Fruit fly (Drosophila melanogaster) whole organism, pupa: ENCODE measurements around the gene CG15742.

Experiments used
- CG10348 ChIP-seq: fragments of 200-800 bp; sonication (Bioruptor generic); IDR thresholded peaks from 2 replicates; pipeline ENCODE4 v1.3.6; 2022; ENCODE audit warnings: missing biosample characterization, missing genetic modification characterization
- CG12605 ChIP-seq: fragments of 200-800 bp; sonication (Bioruptor generic); IDR thresholded peaks from 2 replicates; pipeline ENCODE4 v1.3.6; 2022; ENCODE audit warnings: missing biosample characterization, missing genetic modification characterization
- CG13204 ChIP-seq: fragments of 200-800 bp; sonication (Bioruptor generic); optimal IDR thresholded peaks from 2 replicates; lab custom pipeline; 2018; ENCODE audit warnings: missing biosample characterization, mild to moderate bottlenecking, missing genetic modification characterization, moderate library complexity
- CG14655 ChIP-seq: fragments of 200-800 bp; sonication (Bioruptor generic); optimal IDR thresholded peaks from 3 replicates; lab custom pipeline; 2017; ENCODE audit warnings: mild to moderate bottlenecking, missing biosample characterization, missing genetic modification reagents, missing genetic modification characterization
- CG15710 ChIP-seq: fragments of 200-800 bp; sonication (Bioruptor generic); optimal IDR thresholded peaks from 2 replicates; lab custom pipeline; 2018; ENCODE audit warnings: missing biosample characterization, mild to moderate bottlenecking, missing genetic modification characterization, moderate library complexity
- CG17806 ChIP-seq: fragments of 200-800 bp; sonication (Bioruptor generic); optimal IDR thresholded peaks from 2 replicates; lab custom pipeline; 2018; ENCODE audit warnings: missing biosample characterization, mild to moderate bottlenecking, missing genetic modification characterization, moderate library complexity
- CG32121 ChIP-seq: fragments of 200-800 bp; sonication (Bioruptor generic); IDR thresholded peaks from 2 replicates; pipeline ENCODE4 v1.3.6; 2022; ENCODE audit warnings: missing biosample characterization, missing genetic modification characterization
- CG34367 ChIP-seq: fragments of 200-800 bp; sonication (Bioruptor generic); optimal IDR thresholded peaks from 2 replicates; lab custom pipeline; 2018; ENCODE audit warnings: missing biosample characterization, mild to moderate bottlenecking, missing genetic modification characterization
- CG4496 ChIP-seq: fragments of 200-800 bp; sonication (Bioruptor generic); IDR thresholded peaks from 3 replicates; pipeline ENCODE4 v1.3.6; 2022; ENCODE audit warnings: missing biosample characterization, missing genetic modification characterization
- CG8159 ChIP-seq: fragments of 200-800 bp; sonication (Bioruptor generic); optimal IDR thresholded peaks from 3 replicates; lab custom pipeline; 2018; ENCODE audit warnings: missing biosample characterization, mild to moderate bottlenecking, missing genetic modification characterization, moderate library complexity
- CG8301 ChIP-seq: fragments of 200-800 bp; sonication (Bioruptor generic); optimal IDR thresholded peaks from 2 replicates; lab custom pipeline; 2018; ENCODE audit warnings: missing biosample characterization, mild to moderate bottlenecking, missing genetic modification characterization
- CG9948 ChIP-seq: fragments of 200-800 bp; sonication (Bioruptor generic); optimal IDR thresholded peaks from 2 replicates; lab custom pipeline; 2018; ENCODE audit warnings: missing biosample characterization, mild to moderate bottlenecking, missing genetic modification characterization, moderate library complexity
- D1 ChIP-seq: fragments of 200-800 bp; sonication (Bioruptor generic); optimal IDR thresholded peaks from 2 replicates; lab custom pipeline; 2018; ENCODE audit warnings: missing biosample characterization, mild to moderate bottlenecking, missing genetic modification characterization, moderate library complexity
- EcR ChIP-seq: fragments of 200-800 bp; sonication (Bioruptor generic); optimal IDR thresholded peaks from 3 replicates; lab custom pipeline; 2019; ENCODE audit warnings: missing biosample characterization, missing genetic modification characterization, mild to moderate bottlenecking, moderate library complexity, missing genetic modification reagents
- Ets98B ChIP-seq: fragments of 200-800 bp; sonication (Bioruptor generic); IDR thresholded peaks from 2 replicates; pipeline ENCODE4 v1.3.6; 2022; ENCODE audit warnings: missing biosample characterization, missing genetic modification characterization
- Pif1A ChIP-seq: fragments of 200-800 bp; sonication (Bioruptor generic); optimal IDR thresholded peaks from 3 replicates; lab custom pipeline; 2016; ENCODE audit warnings: missing biosample characterization, missing genetic modification characterization
- Pif1B ChIP-seq: fragments of 200-800 bp; sonication (Bioruptor generic); optimal IDR thresholded peaks from 3 replicates; lab custom pipeline; 2016; ENCODE audit warnings: missing biosample characterization, missing genetic modification characterization
- Snoo ChIP-seq: fragments of 200-800 bp; sonication (Bioruptor generic); optimal IDR thresholded peaks from 3 replicates; lab custom pipeline; 2017; ENCODE audit warnings: missing biosample characterization, mild to moderate bottlenecking, missing genetic modification characterization, inconsistent platforms
- fd96Ca ChIP-seq: fragments of 200-800 bp; sonication (Bioruptor generic); IDR thresholded peaks from 3 replicates; pipeline ENCODE4 v1.3.6; 2022; ENCODE audit warnings: missing biosample characterization, missing genetic modification characterization
- gl ChIP-seq: fragments of 200-800 bp; sonication (Bioruptor generic); optimal IDR thresholded peaks from 2 replicates; lab custom pipeline; 2018; ENCODE audit warnings: missing biosample characterization, mild to moderate bottlenecking, missing genetic modification characterization
- rn ChIP-seq: fragments of 200-800 bp; sonication (Bioruptor generic); IDR thresholded peaks from 2 replicates; pipeline ENCODE4 v1.3.6; 2022; ENCODE audit warnings: missing biosample characterization, missing genetic modification characterization

Gene CG15742

dm6 chrX:13277148-13277547, 18.9 kb upstream of the CG15742 start:
- no peak for TF ChIP-seq rn
- TF ChIP-seq CG8301 (tag; lab: Kevin White, UChicago), result no peak
- no peak for TF ChIP-seq CG34367 (tag; lab: Kevin White, UChicago)
- no peak for TF ChIP-seq Pif1A (GFP tag; lab: Kevin White, UChicago)
- no peak for TF ChIP-seq CG15710 (tag; lab: Kevin White, UChicago)
- TF ChIP-seq CG32121 (GFP tag; lab: Robert Waterston, UW), result no peak

DNA sequence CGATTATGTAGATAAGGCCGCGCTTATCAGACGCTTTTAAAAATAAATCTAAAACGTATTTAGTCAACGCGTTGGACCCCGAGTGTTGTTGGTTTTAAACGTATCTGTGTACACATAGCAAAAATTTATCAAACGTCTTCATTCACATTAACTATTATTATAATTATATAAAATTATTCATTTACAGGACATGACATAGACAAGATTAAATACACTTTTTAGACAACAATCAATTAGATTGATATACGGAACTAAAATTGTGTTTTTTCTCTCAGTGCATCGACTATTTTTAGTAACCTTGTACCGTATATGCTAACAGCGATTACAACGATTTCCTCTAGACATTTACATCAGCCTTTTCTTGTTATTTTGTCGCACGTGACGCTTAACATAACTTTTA, 18.4 kb upstream of the CG15742 start:
- TF ChIP-seq Pif1B (peak; percentile 29), CG12605 (GFP tag; lab: Robert Waterston, UW) (peak; percentile 39; the same call in 1 of the 2 replicates), gl (tag; lab: Kevin White, UChicago) (peak; percentile 30), Ets98B (peak; percentile 18; the same call in 1 of the 2 replicates), CG8301 (tag; lab: Kevin White, UChicago) (peak; percentile 34), CG8159 (tag; lab: Kevin White, UChicago) (peak; percentile 68), CG10348 (no peak), EcR (GFP tag; lab: Kevin White, UChicago) (no peak), rn (no peak), Snoo (peak; percentile 33), fd96Ca (GFP tag; lab: Robert Waterston, UW) (no peak), CG32121 (GFP tag; lab: Robert Waterston, UW) (peak; percentile 43), CG34367 (tag; lab: Kevin White, UChicago) (peak; percentile 18), Pif1A (GFP tag; lab: Kevin White, UChicago) (no peak), D1 (tag; lab: Kevin White, UChicago) (no peak), CG9948 (peak; percentile 59), CG15710 (tag; lab: Kevin White, UChicago) (peak; percentile 54), CG13204 (GFP tag; lab: Kevin White, UChicago) (no peak), CG14655 (GFP tag; lab: Kevin White, UChicago) (peak; percentile 56), CG4496 (GFP tag; lab: Robert Waterston, UW) (0 out of 3 replicates have a peak, but pooled peaks have one; percentile 47), CG17806 (tag; lab: Kevin White, UChicago) (peak; percentile 51)

DNA sequence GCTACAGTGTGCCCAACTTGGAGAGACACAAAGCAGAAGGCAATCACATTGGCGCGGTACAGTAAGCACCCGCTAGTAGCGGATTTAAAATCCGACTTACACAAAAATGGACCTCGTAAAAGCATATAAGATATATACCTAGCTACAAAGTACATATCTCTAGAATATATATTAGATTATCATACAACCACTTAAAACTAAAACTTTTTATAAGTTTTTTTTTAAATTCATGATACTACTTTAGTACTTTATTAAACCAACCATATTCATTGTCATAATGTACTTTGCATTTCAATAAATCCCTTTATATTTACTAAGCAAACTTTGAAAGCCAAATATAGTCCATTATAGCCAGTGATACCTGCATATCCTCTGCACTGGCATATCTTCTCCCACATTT, 16.8 kb upstream of the CG15742 start:
- TF ChIP-seq gl (tag; lab: Kevin White, UChicago), result no peak
- no peak for TF ChIP-seq CG12605 (GFP tag; lab: Robert Waterston, UW)
- TF ChIP-seq EcR (GFP tag; lab: Kevin White, UChicago), result no peak
- TF ChIP-seq Snoo, result peak; percentile 69
- no peak for TF ChIP-seq Ets98B
- peak; percentile 75 for TF ChIP-seq CG9948
- TF ChIP-seq fd96Ca (GFP tag; lab: Robert Waterston, UW), result no peak
- TF ChIP-seq CG15710 (tag; lab: Kevin White, UChicago), result peak; percentile 78
- TF ChIP-seq D1 (tag; lab: Kevin White, UChicago), result no peak
- no peak for TF ChIP-seq CG4496 (GFP tag; lab: Robert Waterston, UW)
- TF ChIP-seq CG17806 (tag; lab: Kevin White, UChicago), result peak; percentile 69
- TF ChIP-seq CG8301 (tag; lab: Kevin White, UChicago), result peak; percentile 61
- TF ChIP-seq CG32121 (GFP tag; lab: Robert Waterston, UW), result no peak
- peak; percentile 64 for TF ChIP-seq CG14655 (GFP tag; lab: Kevin White, UChicago)
- TF ChIP-seq Pif1A (GFP tag; lab: Kevin White, UChicago), result no peak
- no peak for TF ChIP-seq CG10348
- peak; percentile 1 for TF ChIP-seq Pif1B
- TF ChIP-seq rn, result no peak
- TF ChIP-seq CG34367 (tag; lab: Kevin White, UChicago), result peak; percentile 48
- peak; percentile 83 for TF ChIP-seq CG8159 (tag; lab: Kevin White, UChicago)
- TF ChIP-seq CG13204 (GFP tag; lab: Kevin White, UChicago), result peak; percentile 55

- TF ChIP-seq CG12605 (GFP tag; lab: Robert Waterston, UW) (peak; percentile 63), CG9948 (peak; percentile 16), CG4496 (GFP tag; lab: Robert Waterston, UW) (peak; percentile 79), rn (no peak), Snoo (no peak), D1 (tag; lab: Kevin White, UChicago) (no peak), CG15710 (tag; lab: Kevin White, UChicago) (no peak), CG8301 (tag; lab: Kevin White, UChicago) (peak; percentile 63), CG13204 (GFP tag; lab: Kevin White, UChicago) (no peak), EcR (GFP tag; lab: Kevin White, UChicago) (no peak), gl (tag; lab: Kevin White, UChicago) (no peak), CG10348 (no peak), fd96Ca (GFP tag; lab: Robert Waterston, UW) (peak; percentile 69; the same call in 2 of the 3 replicates), CG14655 (GFP tag; lab: Kevin White, UChicago) (peak; percentile 67), Pif1B (no peak), CG8159 (tag; lab: Kevin White, UChicago) (peak; percentile 48), Ets98B (no peak; the same call in 1 of the 2 replicates), Pif1A (GFP tag; lab: Kevin White, UChicago) (peak; percentile 19), CG17806 (tag; lab: Kevin White, UChicago) (peak; percentile 26), CG34367 (tag; lab: Kevin White, UChicago) (no peak), CG32121 (GFP tag; lab: Robert Waterston, UW) (peak; percentile 48; the same call in 1 of the 2 replicates)
Measured at dm6 chrX:13274429-13275095, 16.3 kb upstream of the CG15742 start.

DNA sequence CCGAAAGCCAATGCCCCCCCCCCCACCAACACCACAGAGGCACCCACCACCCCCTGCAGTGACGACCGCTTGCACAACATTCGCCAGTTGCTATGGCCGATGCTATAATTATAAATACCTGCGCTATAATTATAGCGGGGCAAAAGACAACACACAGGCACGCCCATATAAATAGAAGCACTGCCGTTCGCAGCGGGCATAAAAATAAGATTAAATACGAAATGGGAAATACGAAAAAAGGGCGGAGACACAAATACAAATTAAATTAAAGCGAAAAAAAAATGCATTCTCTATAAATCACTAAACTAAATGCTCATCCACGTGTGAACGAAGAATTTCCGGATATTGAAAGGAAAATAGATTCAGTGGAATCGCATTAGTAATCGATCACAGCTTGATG, 15.1 kb upstream of the CG15742 start:
- TF ChIP-seq fd96Ca (GFP tag; lab: Robert Waterston, UW) (peak; percentile 37; the same call in 1 of the 3 replicates), CG14655 (GFP tag; lab: Kevin White, UChicago) (peak; percentile 6), CG13204 (GFP tag; lab: Kevin White, UChicago) (no peak), CG32121 (GFP tag; lab: Robert Waterston, UW) (0 out of 2 replicates have a peak, but pooled peaks have one; percentile 10), Pif1B (no peak), CG34367 (tag; lab: Kevin White, UChicago) (no peak), CG12605 (GFP tag; lab: Robert Waterston, UW) (no peak), CG4496 (GFP tag; lab: Robert Waterston, UW) (peak; percentile 68; the same call in 1 of the 3 replicates), CG8301 (tag; lab: Kevin White, UChicago) (no peak), CG8159 (tag; lab: Kevin White, UChicago) (no peak), Pif1A (GFP tag; lab: Kevin White, UChicago) (peak; percentile 15), Ets98B (peak; percentile 63), gl (tag; lab: Kevin White, UChicago) (no peak), CG10348 (no peak)
- TF ChIP-seq, all 21 proteins: peak for 6
